Worm (Caenorhabditis elegans) whole organism, L1 larva: ENCODE data around the gene fbxa-133.
"Not testable (repeated sequence)": the region's sequence is repeated elsewhere in the genome, so short reads cannot be mapped to it uniquely, and the experiment has no call there.

ENCODE experiments used
- C04F5.9 ChIP-seq: sonication (generic microtip); optimal IDR thresholded peaks from 2 replicates; lab custom pipeline; 2016; ENCODE audit warnings: missing genetic modification characterization, missing compliant biosample characterization
- C34B4.2 ChIP-seq: sonication (generic microtip); optimal IDR thresholded peaks from 2 replicates; lab custom pipeline; 2017; ENCODE audit warnings: mild to moderate bottlenecking, missing genetic modification characterization, missing compliant biosample characterization
- aha-1 ChIP-seq: fragments of 150-350 bp; optimal IDR thresholded peaks from 2 replicates; lab custom pipeline; 2014; ENCODE audit warnings: missing biosample characterization, missing genetic modification characterization
- alr-1 ChIP-seq: fragments of 200-800 bp; sonication (Bioruptor generic); optimal IDR thresholded peaks from 2 replicates; lab custom pipeline; 2018; ENCODE audit warnings: borderline replicate concordance, mild to moderate bottlenecking, missing genetic modification characterization, missing compliant biosample characterization
- aly-2 ChIP-seq: fragments of 150-350 bp; optimal IDR thresholded peaks from 2 replicates; lab custom pipeline; 2014; ENCODE audit warnings: missing biosample characterization, missing genetic modification characterization
- blmp-1 ChIP-seq: fragments of 150-350 bp; optimal IDR thresholded peaks from 2 replicates; lab custom pipeline; 2014; ENCODE audit warnings: missing biosample characterization, missing genetic modification characterization
- ceh-63 ChIP-seq: fragments of 200-800 bp; sonication (Bioruptor generic); optimal IDR thresholded peaks from 2 replicates; lab custom pipeline; 2018; ENCODE audit warnings: mild to moderate bottlenecking, missing genetic modification characterization, missing compliant biosample characterization
- ceh-82 ChIP-seq, 3 experiments: fragments of 150-350 bp in 1 of 3; sonication (generic microtip) in 2 of 3; optimal IDR thresholded peaks; 2 replicates each; lab custom pipeline; 2014 to 2017; ENCODE audit warnings: missing biosample characterization in 3 of 3, missing genetic modification characterization in 3 of 3
- ceh-88 ChIP-seq: fragments of 200-800 bp; sonication (Bioruptor generic); IDR thresholded peaks from 2 replicates; pipeline ENCODE4 v1.3.6; 2022; ENCODE audit warnings: missing genetic modification characterization, missing compliant biosample characterization
- ceh-90 ChIP-seq: sonication (generic microtip); optimal IDR thresholded peaks from 2 replicates; lab custom pipeline; 2016; ENCODE audit warnings: missing genetic modification characterization, missing compliant biosample characterization
- ces-1 ChIP-seq: fragments of 150-350 bp; optimal IDR thresholded peaks from 2 replicates; lab custom pipeline; 2014; ENCODE audit warnings: missing biosample characterization, missing genetic modification reagents, missing genetic modification characterization
- dpl-1 ChIP-seq, 3 experiments: fragments of 150-350 bp in 2 of 3; sonication (generic microtip) in 1 of 3; optimal IDR thresholded peaks; 2 replicates each; lab custom pipeline; 2014 to 2017; ENCODE audit warnings: missing biosample characterization in 3 of 3, missing genetic modification characterization in 3 of 3, missing genetic modification reagents in 3 of 3
- dsc-1 ChIP-seq: sonication (generic microtip); optimal IDR thresholded peaks from 2 replicates; lab custom pipeline; 2016; ENCODE audit warnings: mild to moderate bottlenecking, missing genetic modification characterization, missing compliant biosample characterization
- efl-1 ChIP-seq, 4 experiments: fragments of 150-350 bp; optimal IDR thresholded peaks in 3 of 4; peaks in 1 of 4; 1 replicate in 1 of 4; 2 replicates in 3 of 4; lab custom pipeline; 2014; ENCODE audit warnings: missing biosample characterization in 2 of 4, missing genetic modification characterization in 2 of 4, missing genetic modification reagents in 2 of 4
- efl-3 ChIP-seq: fragments of 200-800 bp; sonication (Bioruptor generic); optimal IDR thresholded peaks from 2 replicates; lab custom pipeline; 2018; ENCODE audit warnings: mild to moderate bottlenecking, missing genetic modification characterization, missing compliant biosample characterization
- egl-13 ChIP-seq: sonication (generic microtip); optimal IDR thresholded peaks from 2 replicates; lab custom pipeline; 2016; ENCODE audit warnings: missing genotype, missing genetic modification reagents, missing genetic modification characterization, missing compliant biosample characterization
- egl-27 ChIP-seq, 2 experiments: fragments of 150-350 bp in 1 of 2; sonication (generic microtip); optimal IDR thresholded peaks; 3 replicates each; lab custom pipeline; 2017 to 2018; ENCODE audit warnings: missing biosample characterization in 2 of 2, missing genetic modification characterization in 2 of 2, missing genetic modification reagents in 2 of 2
- elt-2 ChIP-seq: sonication (generic microtip); optimal IDR thresholded peaks from 2 replicates; lab custom pipeline; 2016; ENCODE audit warnings: missing genetic modification characterization, mild to moderate bottlenecking, inconsistent platforms, missing compliant biosample characterization, missing genetic modification reagents
- fkh-10 ChIP-seq: sonication (generic microtip); optimal IDR thresholded peaks from 2 replicates; lab custom pipeline; 2017; ENCODE audit warnings: missing biosample characterization, missing genetic modification reagents, missing genetic modification characterization
- fkh-4 ChIP-seq: sonication (generic microtip); optimal IDR thresholded peaks from 2 replicates; lab custom pipeline; 2016; ENCODE audit warnings: missing compliant biosample characterization, missing genetic modification characterization, borderline replicate concordance
- fkh-8 ChIP-seq: sonication (generic microtip); optimal IDR thresholded peaks from 2 replicates; lab custom pipeline; 2016; ENCODE audit warnings: mild to moderate bottlenecking, missing genetic modification characterization, missing compliant biosample characterization
- grh-1 ChIP-seq: fragments of 200-800 bp; sonication (Bioruptor generic); IDR thresholded peaks from 2 replicates; pipeline ENCODE4 v1.3.6; 2022; ENCODE audit warnings: missing genetic modification reagents, missing genetic modification characterization, missing compliant biosample characterization
- hlh-4 ChIP-seq: sonication (generic microtip); optimal IDR thresholded peaks from 2 replicates; lab custom pipeline; 2016; ENCODE audit warnings: mild to moderate bottlenecking, missing genetic modification characterization, missing compliant biosample characterization
- isw-1 ChIP-seq: fragments of 200-800 bp; sonication (Bioruptor generic); IDR thresholded peaks from 2 replicates; pipeline ENCODE4 v1.3.6; 2022; ENCODE audit warnings: missing genetic modification characterization, missing compliant biosample characterization
- lin-15B ChIP-seq: fragments of 150-350 bp; sonication (generic microtip); optimal IDR thresholded peaks from 3 replicates; lab custom pipeline; 2014; ENCODE audit warnings: missing biosample characterization, missing genetic modification characterization
- lsy-2 ChIP-seq, 2 experiments: fragments of 150-350 bp; optimal IDR thresholded peaks; 2 replicates each; lab custom pipeline; 2014; ENCODE audit warnings: missing biosample characterization in 2 of 2, missing genetic modification characterization in 2 of 2
- mab-9 ChIP-seq: fragments of 200-800 bp; sonication (Bioruptor generic); IDR thresholded peaks from 2 replicates; pipeline ENCODE4 v1.3.6; 2022; ENCODE audit warnings: missing genetic modification reagents, missing genetic modification characterization, missing compliant biosample characterization
- mdl-1 ChIP-seq, 2 experiments: fragments of 150-350 bp; optimal IDR thresholded peaks; 2 replicates each; lab custom pipeline; 2014 to 2017; ENCODE audit warnings: missing biosample characterization in 2 of 2, missing genetic modification characterization in 2 of 2, inconsistent platforms in 1 of 2
- mef-2 ChIP-seq: fragments of 150-350 bp; optimal IDR thresholded peaks from 2 replicates; lab custom pipeline; 2014; ENCODE audit warnings: missing biosample characterization, missing genetic modification characterization
- nhr-11 ChIP-seq: fragments of 150-350 bp; optimal IDR thresholded peaks from 2 replicates; lab custom pipeline; 2014; ENCODE audit warnings: missing biosample characterization, missing genetic modification characterization
- nhr-237 ChIP-seq: fragments of 150-350 bp; optimal IDR thresholded peaks from 2 replicates; lab custom pipeline; 2014; ENCODE audit warnings: missing biosample characterization, missing genetic modification characterization
- nhr-47 ChIP-seq: sonication (generic microtip); optimal IDR thresholded peaks from 2 replicates; lab custom pipeline; 2016; ENCODE audit warnings: mild to moderate bottlenecking, missing genetic modification characterization, moderate library complexity, missing compliant biosample characterization
- nhr-71 ChIP-seq: sonication (generic microtip); optimal IDR thresholded peaks from 2 replicates; lab custom pipeline; 2016; ENCODE audit warnings: mild to moderate bottlenecking, missing genetic modification characterization, moderate library complexity, missing compliant biosample characterization
- nhr-90 ChIP-seq: sonication (generic microtip); optimal IDR thresholded peaks from 2 replicates; lab custom pipeline; 2016; ENCODE audit warnings: mild to moderate bottlenecking, missing genetic modification characterization, missing compliant biosample characterization; ENCODE audit not compliant: poor library complexity
- rnt-1 ChIP-seq: sonication (generic microtip); optimal IDR thresholded peaks from 2 replicates; lab custom pipeline; 2016; ENCODE audit warnings: mild to moderate bottlenecking, missing genetic modification characterization, moderate library complexity, missing compliant biosample characterization
- sup-37 ChIP-seq: fragments of 200-800 bp; sonication (Bioruptor generic); optimal IDR thresholded peaks from 2 replicates; lab custom pipeline; 2018; ENCODE audit warnings: mild to moderate bottlenecking, missing genetic modification characterization, missing compliant biosample characterization
- unc-130 ChIP-seq: fragments of 150-350 bp; optimal IDR thresholded peaks from 2 replicates; lab custom pipeline; 2017; ENCODE audit warnings: missing biosample characterization, missing genetic modification characterization, inconsistent platforms
- unc-98 ChIP-seq: fragments of 200-800 bp; sonication (Bioruptor generic); IDR thresholded peaks from 2 replicates; pipeline ENCODE4 v1.3.6; 2022; ENCODE audit warnings: missing genetic modification characterization, missing compliant biosample characterization
- vab-15 ChIP-seq: sonication (generic microtip); optimal IDR thresholded peaks from 2 replicates; lab custom pipeline; 2017; ENCODE audit warnings: missing genotype, mild to moderate bottlenecking, missing genetic modification characterization, missing compliant biosample characterization
- zip-4 ChIP-seq: fragments of 200-800 bp; sonication (Bioruptor generic); optimal IDR thresholded peaks from 2 replicates; lab custom pipeline; 2018; ENCODE audit warnings: mild to moderate bottlenecking, missing genetic modification characterization, moderate library complexity, missing compliant biosample characterization
- ztf-11 ChIP-seq, 2 experiments: sonication (generic microtip); optimal IDR thresholded peaks; 2 replicates each; lab custom pipeline; 2016 to 2017; ENCODE audit warnings: missing genetic modification characterization in 2 of 2, missing biosample characterization in 1 of 2, missing compliant biosample characterization in 1 of 2

The fbxa-133 gene

DNA sequence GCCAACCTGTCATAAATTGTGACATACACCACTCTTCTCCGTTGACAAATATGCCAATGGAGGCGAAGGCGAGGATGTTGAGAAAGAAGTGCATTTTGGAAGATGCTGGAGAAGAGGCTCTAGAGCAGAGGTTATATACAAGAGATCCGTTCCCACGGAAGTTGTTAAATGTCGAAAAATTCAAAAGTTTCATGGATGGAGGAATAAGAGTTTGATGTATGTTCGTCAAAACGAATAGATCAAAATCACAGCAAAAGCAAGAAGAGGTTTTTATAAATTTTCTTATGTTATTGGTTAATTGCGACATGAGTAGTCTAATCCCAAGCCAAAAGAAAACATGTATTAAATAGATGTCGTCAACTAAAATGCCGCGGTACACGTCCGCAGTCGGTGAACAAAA is 25.9 kb downstream of the fbxa-133 start, which contains the start of gene Y6G8.15:
TSS of gene Y6G8.15 (minus strand) at position 101 of the 400 bp plus-strand sequence.
- not testable (repeated sequence) for TF ChIP-seq nhr-237, unc-130, egl-13 (tag; lab: Kevin White, UChicago)
- TF ChIP-seq, all 84 proteins: peak for 0; not testable (repeated sequence) for 84

DNA sequence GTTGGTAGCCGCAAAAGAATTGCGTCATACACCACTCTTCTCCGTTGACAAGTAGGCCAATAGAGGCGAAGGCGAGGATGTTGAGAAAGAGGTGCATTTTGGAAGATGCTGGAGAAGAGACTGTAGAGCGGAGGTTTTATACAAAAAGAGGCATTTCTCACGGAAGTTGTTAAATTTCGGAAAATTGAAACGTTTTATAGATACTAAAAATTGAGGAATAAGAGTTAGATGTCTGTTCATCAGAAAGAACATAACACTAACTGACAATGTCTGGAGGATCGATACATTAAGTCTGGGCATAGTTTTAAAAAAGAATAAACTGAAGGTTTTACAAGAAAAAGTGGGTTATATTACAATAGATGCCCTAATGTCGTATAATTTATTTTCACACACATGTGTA is 29.7 kb downstream of the fbxa-133 start, which contains the start of gene Y6G8.14:
TSS of gene Y6G8.14 (minus strand) at position 101 of the 400 bp plus-strand sequence.
- TF ChIP-seq egl-27 (tag; optimal IDR thresholded peaks at IDR 0.05; lab: Kevin White, UChicago) = no peak
- TF ChIP-seq unc-130 (tag; lab: Kevin White, UChicago) = no peak
- TF ChIP-seq mdl-1 (tag; optimal IDR thresholded peaks at IDR 0.05; lab: Kevin White, UChicago) = no peak

DNA sequence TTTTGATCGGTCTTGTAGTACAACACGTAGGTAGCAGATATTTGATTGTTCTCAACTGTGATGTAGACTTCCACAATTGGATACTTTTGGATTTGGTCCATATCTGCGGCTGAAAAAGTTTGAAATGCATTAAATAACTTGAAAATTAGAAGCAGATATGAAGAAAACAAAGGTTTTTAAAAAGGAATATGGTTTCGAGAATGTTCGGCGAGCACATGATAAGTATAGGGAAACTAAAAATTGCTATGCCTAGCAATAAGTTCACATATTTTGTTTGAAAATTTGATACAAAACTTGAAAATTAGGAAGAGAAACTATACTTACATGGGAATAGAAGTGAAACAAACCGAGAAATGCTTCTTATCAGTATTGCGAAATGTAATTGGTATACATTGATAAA is 31.0 kb downstream of the fbxa-133 start, which contains the start of gene Y6G8.5:
TSS of gene Y6G8.5 (minus strand) at position 101 of the 400 bp plus-strand sequence.
- TF ChIP-seq alr-1 (tag; lab: Kevin White, UChicago) (no peak), blmp-1 (tag; lab: Kevin White, UChicago) (no peak), unc-98 (GFP tag; lab: Robert Waterston, UW) (no peak), elt-2 (tag; lab: Kevin White, UChicago) (peak; percentile 12), C04F5.9 (no peak), efl-1 (optimal IDR thresholded peaks at IDR 0.05; lab: Kevin White, UChicago) (no peak), efl-1 (GFP tag; optimal IDR thresholded peaks at IDR 0.05 in 1 of 2; lab: Kevin White, UChicago) (peak in 1 of 2 experiments; percentile 2), nhr-11 (no peak), nhr-47 (no peak), zip-4 (GFP tag; lab: Kevin White, UChicago) (no peak), dpl-1 (GFP tag; optimal IDR thresholded peaks at IDR 0.05; lab: Kevin White, UChicago) (no peak), lsy-2 (tag; optimal IDR thresholded peaks at IDR 0.05; lab: Kevin White, UChicago) (no peak), ceh-88 (GFP tag; lab: Robert Waterston, UW) (no peak), mab-9 (GFP tag; lab: Robert Waterston, UW) (no peak), ces-1 (GFP tag; lab: Kevin White, UChicago) (no peak), fkh-4 (tag; lab: Kevin White, UChicago) (no peak)
- TF ChIP-seq, all 84 proteins: peak for 2

DNA sequence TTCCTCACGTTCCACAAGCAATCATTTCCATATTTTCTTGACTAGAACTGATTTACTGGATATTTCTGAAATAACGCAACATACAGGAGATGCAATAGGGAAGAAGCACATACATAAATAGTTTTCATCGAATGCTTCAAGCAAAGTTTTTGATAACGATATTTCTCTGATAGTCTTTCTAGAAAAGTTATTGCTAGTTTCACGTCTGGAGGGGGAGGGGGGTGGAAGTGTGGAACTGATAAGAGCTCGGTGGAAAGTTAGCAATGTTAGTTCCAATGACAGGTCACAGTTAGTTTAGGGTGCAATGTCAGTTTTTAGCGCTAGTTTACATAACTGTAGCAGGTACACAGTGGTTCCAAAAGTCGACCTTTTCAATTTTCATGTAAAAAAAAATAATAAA is 32.2 kb downstream of the fbxa-133 start, which contains the start of gene Y6G8.6:
TSS of gene Y6G8.6 (minus strand) at position 98 of the 400 bp plus-strand sequence.
- no peak for TF ChIP-seq unc-130 (tag; lab: Kevin White, UChicago)
- TF ChIP-seq elt-2 (tag; lab: Kevin White, UChicago) = peak; percentile 72
- no peak for TF ChIP-seq hlh-4 (tag; lab: Kevin White, UChicago)
- no peak for TF ChIP-seq ces-1 (GFP tag; lab: Kevin White, UChicago)
- TF ChIP-seq, all 84 proteins: peak for 1

DNA sequence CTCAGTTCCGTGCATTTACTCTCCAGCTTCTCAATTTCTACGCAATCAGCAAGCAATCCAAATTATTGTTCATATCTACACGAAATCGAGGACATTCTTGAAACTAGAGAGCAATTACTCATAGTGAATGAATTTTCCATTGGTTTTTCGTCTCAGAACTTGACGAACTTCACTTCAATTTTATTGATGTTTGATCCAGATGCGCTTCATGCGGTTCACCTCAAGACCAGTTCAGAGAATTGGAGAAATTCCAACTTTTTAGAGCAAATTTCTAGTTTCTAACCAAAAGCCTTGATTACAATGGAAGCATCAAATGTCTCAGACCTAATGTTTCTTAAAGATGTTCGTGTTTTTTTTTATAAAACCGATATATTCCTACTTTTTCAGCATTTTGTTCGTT is 35.7 kb downstream of the fbxa-133 start, which contains the start of gene Y6G8.8:
TSS of gene Y6G8.8 (plus strand) at position 301 of the 400 bp plus-strand sequence.
- TF ChIP-seq mef-2 (no peak), ztf-11 (tag; optimal IDR thresholded peaks at IDR 0.05; lab: Kevin White, UChicago) (no peak), lin-15B (tag; lab: Kevin White, UChicago) (no peak), ceh-82 (tag; optimal IDR thresholded peaks at IDR 0.05; lab: Kevin White, UChicago) (no peak)

DNA sequence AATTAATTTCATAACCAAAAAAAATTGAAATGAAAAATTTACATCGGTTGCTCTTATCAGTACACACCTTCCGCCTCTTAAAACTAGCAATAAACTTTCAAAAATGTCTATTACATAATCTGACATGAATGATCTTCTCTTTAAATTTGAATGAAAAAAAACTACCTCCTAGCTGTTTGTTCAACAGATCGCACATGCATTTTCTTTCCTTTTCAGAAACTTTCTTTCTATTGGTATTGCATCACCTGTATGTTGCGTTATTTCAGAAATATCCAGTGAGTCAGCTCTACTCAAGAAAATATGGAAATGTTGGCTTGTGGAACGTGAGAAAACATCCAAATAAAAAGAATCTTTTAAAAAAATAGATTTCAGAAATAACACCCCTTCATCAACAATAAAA is 38.6 kb downstream of the fbxa-133 start, which contains the start of gene F57G4.1:
TSS of gene F57G4.1 (plus strand) at position 301 of the 400 bp plus-strand sequence.
- TF ChIP-seq dsc-1 = no peak
- no peak for TF ChIP-seq vab-15 (tag; lab: Kevin White, UChicago)
- no peak for TF ChIP-seq aha-1
- no peak for TF ChIP-seq efl-3
- TF ChIP-seq fkh-8 (tag; lab: Kevin White, UChicago) = no peak
- TF ChIP-seq fkh-10 (GFP tag; lab: Kevin White, UChicago) = no peak
- no peak for TF ChIP-seq nhr-71
- TF ChIP-seq grh-1 (GFP tag; lab: Robert Waterston, UW) = no peak
- TF ChIP-seq ceh-90 (tag; lab: Kevin White, UChicago) = no peak
- no peak for TF ChIP-seq C34B4.2 (tag; lab: Kevin White, UChicago)
- TF ChIP-seq sup-37 (GFP tag; lab: Kevin White, UChicago) = no peak
- TF ChIP-seq nhr-90 (tag; lab: Kevin White, UChicago) = no peak
- no peak for TF ChIP-seq aly-2 (tag; lab: Kevin White, UChicago)
- TF ChIP-seq isw-1 = no peak
- no peak for TF ChIP-seq egl-27 (tag; optimal IDR thresholded peaks at IDR 0.05; lab: Kevin White, UChicago)
- TF ChIP-seq ceh-63 (GFP tag; lab: Kevin White, UChicago) = no peak
- TF ChIP-seq rnt-1 (tag; lab: Kevin White, UChicago) = no peak
